Fruit fly (Drosophila melanogaster): ENCODE results near the gene Naxe.

- TF ChIP-seq Ets98B (GFP tag; IDR thresholded peaks at IDR 0.05) (peak; percentile 80), Pif1A (GFP tag; optimal IDR thresholded peaks at IDR 0.05) (peak; percentile 63), CG14655 (GFP tag; optimal IDR thresholded peaks at IDR 0.05) (peak; percentile 79)
Observed at dm6 chrX:10105701-10106307, 19.8 kb upstream of the Naxe start.

Data from whole organism, pupa.